Worm (Caenorhabditis elegans) whole organism, late embryonic: ENCODE data around the gene ZK1320.3.

ENCODE experiments used
- Y22D7AL.16 ChIP-seq: sonication (generic microtip); optimal IDR thresholded peaks from 2 replicates; lab custom pipeline; 2016; ENCODE audit warnings: missing genetic modification characterization, missing compliant biosample characterization
- ama-1 ChIP-seq: fragments of 150-350 bp; optimal IDR thresholded peaks from 2 replicates; lab custom pipeline; 2014
- gmeb-2 ChIP-seq: sonication (generic microtip); optimal IDR thresholded peaks from 2 replicates; lab custom pipeline; 2016; ENCODE audit warnings: missing genetic modification characterization, inconsistent platforms, missing compliant biosample characterization
- hlh-6 ChIP-seq: sonication (generic microtip); optimal IDR thresholded peaks from 2 replicates; lab custom pipeline; 2016; ENCODE audit warnings: missing genotype, missing genetic modification characterization, missing compliant biosample characterization
- nfya-1 ChIP-seq: sonication (generic microtip); optimal IDR thresholded peaks from 2 replicates; lab custom pipeline; 2017; ENCODE audit warnings: missing genetic modification characterization, mild to moderate bottlenecking, missing compliant biosample characterization, antibody characterized with exemption, moderate library complexity
- nhr-11 ChIP-seq: fragments of 150-350 bp; optimal IDR thresholded peaks from 2 replicates; lab custom pipeline; 2014; ENCODE audit warnings: missing biosample characterization, missing genetic modification characterization
- pax-1 ChIP-seq: fragments of 150-350 bp; optimal IDR thresholded peaks from 2 replicates; lab custom pipeline; 2014; ENCODE audit warnings: missing biosample characterization, missing genetic modification characterization
- pha-4 ChIP-seq: fragments of 150-350 bp; optimal IDR thresholded peaks from 2 replicates; lab custom pipeline; 2018; ENCODE audit warnings: missing biosample characterization, missing genetic modification reagents, missing genetic modification characterization
- pqm-1 ChIP-seq: sonication (generic microtip); optimal IDR thresholded peaks from 2 replicates; lab custom pipeline; 2016; ENCODE audit warnings: missing genetic modification characterization, missing compliant biosample characterization
- unc-3 ChIP-seq, 2 experiments: fragments of 200-800 bp in 1 of 2; sonication (Bioruptor generic) in 1 of 2; sonication (generic microtip) in 1 of 2; conservative IDR thresholded peaks in 1 of 2; optimal IDR thresholded peaks in 1 of 2; 2 replicates each; pipeline versions ENCODE4 v1.3.6 to Lab custom; 2016 to 2022; ENCODE audit warnings: missing compliant biosample characterization in 2 of 2, missing genetic modification characterization in 2 of 2, missing genetic modification reagents in 1 of 2
- unc-42 ChIP-seq: sonication (generic microtip); optimal IDR thresholded peaks from 2 replicates; lab custom pipeline; 2016; ENCODE audit warnings: missing genotype, missing genetic modification characterization, missing compliant biosample characterization
- ztf-16 ChIP-seq: sonication (generic microtip); optimal IDR thresholded peaks from 2 replicates; lab custom pipeline; 2017; ENCODE audit warnings: missing genetic modification characterization, missing compliant biosample characterization

ce11 chrII:9644438-9644837, 15.8 kb downstream of the ZK1320.3 start, which contains the start of gene fzr-1:
- no peak for TF ChIP-seq Y22D7AL.16
- no peak for TF ChIP-seq gmeb-2
- TF ChIP-seq nhr-11, result no peak
- no peak for TF ChIP-seq pha-4 (tag; lab: Kevin White, UChicago)
- no peak for TF ChIP-seq pax-1 (tag; lab: Kevin White, UChicago)
- no peak for TF ChIP-seq nfya-1 (tag; lab: Kevin White, UChicago)
- TF ChIP-seq hlh-6 (tag; lab: Kevin White, UChicago), result no peak
- TF ChIP-seq unc-3 (GFP tag; conservative IDR thresholded peaks at IDR 0.05; lab: Robert Waterston, UW), result no peak
- no peak for TF ChIP-seq unc-3 (tag; optimal IDR thresholded peaks at IDR 0.05; lab: Kevin White, UChicago)
- no peak for TF ChIP-seq pqm-1
- no peak for TF ChIP-seq unc-42
- TF ChIP-seq ama-1, result no peak
- no peak for TF ChIP-seq ztf-16 (tag; lab: Kevin White, UChicago)
